Worm (Caenorhabditis elegans): ENCODE results near the gene lmd-3.

DNA sequence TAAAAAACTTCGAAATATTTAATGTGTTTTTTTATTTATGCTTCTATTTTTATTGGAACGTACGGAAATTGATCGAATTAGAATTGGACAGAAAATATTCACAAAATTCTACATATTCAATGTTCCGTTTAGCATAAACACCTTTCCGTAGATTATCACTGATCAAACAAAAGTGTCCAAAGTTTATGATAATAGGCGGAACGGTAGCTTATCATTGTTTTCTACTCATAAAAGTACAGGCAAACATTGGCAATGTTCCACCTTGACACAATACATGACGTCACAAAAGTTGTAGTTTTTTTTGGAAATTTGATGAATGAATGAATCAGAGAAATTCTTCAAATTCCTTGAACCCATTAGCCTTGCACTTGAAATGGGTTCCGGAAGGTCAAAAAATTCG, 40.7 kb downstream of the lmd-3 start:
- TF ChIP-seq him-1 (tag; optimal IDR thresholded peaks at IDR 0.05) (no peak), W03F9.2 (tag; optimal IDR thresholded peaks at IDR 0.05) (no peak)
